Fruit fly (Drosophila melanogaster) S2 (cell line): Measurements from ENCODE around the gene exex.

Source experiments
- CG8478 ChIP-seq: fragments of >200 bp; optimal IDR thresholded peaks from 2 replicates; lab custom pipeline; 2018
- CTCF ChIP-seq, 2 experiments: fragments of >200 bp; optimal IDR thresholded peaks; 2 replicates each; lab custom pipeline; 2018

DNA sequence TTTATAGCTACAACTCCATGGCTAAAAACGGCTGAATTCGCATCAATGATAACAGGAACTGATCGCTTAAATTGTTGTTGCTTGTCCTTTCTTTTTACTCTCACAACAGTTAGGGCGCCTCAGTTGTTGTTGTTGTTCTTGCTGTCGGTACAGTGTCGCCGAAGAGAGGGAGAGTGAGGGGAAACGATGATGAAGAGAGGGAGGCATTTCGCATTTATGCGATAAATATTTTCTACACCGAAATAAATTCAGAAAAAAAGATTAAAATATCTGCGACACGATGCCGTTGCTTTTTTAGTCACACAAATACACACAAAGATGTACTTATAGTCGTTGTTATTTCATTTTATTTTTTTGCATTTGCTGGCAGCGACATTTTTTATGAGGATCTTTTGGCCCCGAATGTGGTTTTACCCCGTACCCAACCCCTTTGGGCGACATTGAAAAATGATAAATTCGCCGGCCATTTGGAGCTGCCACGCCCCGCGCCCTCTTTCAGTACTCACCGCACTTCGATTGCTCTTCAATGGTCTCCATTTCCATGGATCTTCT, 37.0 kb upstream of the exex start:
- TF ChIP-seq CTCF (optimal IDR thresholded peaks at IDR 0.05; lab: Kevin White, UChicago), result no peak
- no peak for TF ChIP-seq CG8478 (lab: Kevin White, UChicago)
